Fruit fly (Drosophila melanogaster): ENCODE results near the gene CCHa1.

CCHa1 gene

dm6 chr3R:14088157-14088556, 8.5 kb downstream of the CCHa1 start:
- TF ChIP-seq Rel (GFP tag; optimal IDR thresholded peaks at IDR 0.05) (no peak), Rel (tag; optimal IDR thresholded peaks at IDR 0.05) (peak; percentile 31), dmrt93B (GFP tag; optimal IDR thresholded peaks at IDR 0.05) (no peak)

- no peak for TF ChIP-seq OdsH (GFP tag; optimal IDR thresholded peaks at IDR 0.05)
- no peak for TF ChIP-seq psq (GFP tag; optimal IDR thresholded peaks at IDR 0.05)
- TF ChIP-seq CG32264 (GFP tag; optimal IDR thresholded peaks at IDR 0.05) = no peak
- no peak for TF ChIP-seq Abd-B (GFP tag; optimal IDR thresholded peaks at IDR 0.05)
- TF ChIP-seq HLH106 (tag; optimal IDR thresholded peaks at IDR 0.05) = no peak
- no peak for TF ChIP-seq Myc (optimal IDR thresholded peaks at IDR 0.05)
- TF ChIP-seq Rel (GFP tag; optimal IDR thresholded peaks at IDR 0.05) = no peak
- TF ChIP-seq Rel (tag; optimal IDR thresholded peaks at IDR 0.05) = no peak
- TF ChIP-seq Sp1 (GFP tag; optimal IDR thresholded peaks at IDR 0.05) = no peak
- TF ChIP-seq Dif (GFP tag; optimal IDR thresholded peaks at IDR 0.05; ENCODE audit: partially characterized antibody) = no peak
- no peak for TF ChIP-seq fru (GFP tag; optimal IDR thresholded peaks at IDR 0.05)
- TF ChIP-seq sv (GFP tag; optimal IDR thresholded peaks at IDR 0.05) = no peak
- TF ChIP-seq dmrt93B (GFP tag; optimal IDR thresholded peaks at IDR 0.05) = no peak
- no peak for TF ChIP-seq pan (optimal IDR thresholded peaks at IDR 0.05)
- TF ChIP-seq GATAd (GFP tag; optimal IDR thresholded peaks at IDR 0.05) = no peak
- TF ChIP-seq brk (GFP tag; optimal IDR thresholded peaks at IDR 0.05) = no peak
- TF ChIP-seq usp (GFP tag; optimal IDR thresholded peaks at IDR 0.05) = no peak
- TF ChIP-seq Vsx2 (GFP tag; optimal IDR thresholded peaks at IDR 0.05; ENCODE audit: partially characterized antibody) = no peak
- no peak for TF ChIP-seq Hr83 (GFP tag; optimal IDR thresholded peaks at IDR 0.05; ENCODE audit: poor library complexity, severe bottlenecking)
- TF ChIP-seq lola (GFP tag; optimal IDR thresholded peaks at IDR 0.05) = no peak
- no peak for TF ChIP-seq Dfd (GFP tag; optimal IDR thresholded peaks at IDR 0.05)
These were observed 11.1 kb downstream of the CCHa1 start for dm6 chr3R:14085555-14085954.

dm6 chr3R:14081526-14081925, 15.1 kb downstream of the CCHa1 start:
- no peak for TF ChIP-seq ey (GFP tag; optimal IDR thresholded peaks at IDR 0.05)
- peak; percentile 78 for TF ChIP-seq Dfd (GFP tag; optimal IDR thresholded peaks at IDR 0.05)

dm6 chr3R:14077026-14077425, 19.6 kb downstream of the CCHa1 start:
- TF ChIP-seq psq (GFP tag; optimal IDR thresholded peaks at IDR 0.05) (peak; percentile 1), Rel (GFP tag; optimal IDR thresholded peaks at IDR 0.05) (no peak), Rel (tag; optimal IDR thresholded peaks at IDR 0.05) (no peak), fru (GFP tag; optimal IDR thresholded peaks at IDR 0.05) (peak; percentile 39), sage (GFP tag; optimal IDR thresholded peaks at IDR 0.05) (no peak), h (GFP tag; optimal IDR thresholded peaks at IDR 0.05) (peak; percentile 28), dsf (GFP tag; optimal IDR thresholded peaks at IDR 0.05; ENCODE audit: borderline replicate concordance) (no peak), Myc (optimal IDR thresholded peaks at IDR 0.05) (no peak), foxo (GFP tag; optimal IDR thresholded peaks at IDR 0.05) (peak in 1 of 2 experiments; percentile 21), HLH106 (tag; optimal IDR thresholded peaks at IDR 0.05) (peak; percentile 18)

dm6 chr3R:14070664-14071063, 26.0 kb downstream of the CCHa1 start:
- TF ChIP-seq dmrt93B (GFP tag; optimal IDR thresholded peaks at IDR 0.05) (peak; percentile 1), Sp1 (GFP tag; optimal IDR thresholded peaks at IDR 0.05) (no peak), pan (optimal IDR thresholded peaks at IDR 0.05) (no peak), woc (GFP tag; optimal IDR thresholded peaks at IDR 0.05) (no peak), fru (GFP tag; optimal IDR thresholded peaks at IDR 0.05) (no peak), Rel (GFP tag; optimal IDR thresholded peaks at IDR 0.05) (no peak), Rel (tag; optimal IDR thresholded peaks at IDR 0.05) (no peak), Dfd (GFP tag; optimal IDR thresholded peaks at IDR 0.05) (no peak), foxo (GFP tag; optimal IDR thresholded peaks at IDR 0.05) (peak in 1 of 2 experiments; percentile 11), Abd-B (GFP tag; optimal IDR thresholded peaks at IDR 0.05) (no peak), CG9705 (GFP tag; optimal IDR thresholded peaks at IDR 0.05) (no peak), OdsH (GFP tag; optimal IDR thresholded peaks at IDR 0.05) (peak; percentile 21), brk (GFP tag; optimal IDR thresholded peaks at IDR 0.05) (no peak), sage (GFP tag; optimal IDR thresholded peaks at IDR 0.05) (no peak), Jra (GFP tag; optimal IDR thresholded peaks at IDR 0.05) (no peak), rgr (GFP tag; optimal IDR thresholded peaks at IDR 0.05) (peak; percentile 19), Mio (GFP tag; optimal IDR thresholded peaks at IDR 0.05) (no peak), Myc (optimal IDR thresholded peaks at IDR 0.05) (no peak), ey (GFP tag; optimal IDR thresholded peaks at IDR 0.05) (no peak), Vsx2 (GFP tag; optimal IDR thresholded peaks at IDR 0.05; ENCODE audit: partially characterized antibody) (no peak), GATAd (GFP tag; optimal IDR thresholded peaks at IDR 0.05) (no peak)
